Fruit fly (Drosophila melanogaster) whole organism, embryonic: Measurements from ENCODE around the gene ara.

Experiments used
- B-H2 ChIP-seq: fragments of 200-800 bp; sonication (Bioruptor generic); optimal IDR thresholded peaks from 2 replicates; lab custom pipeline; 2018; ENCODE audit warnings: missing biosample characterization, mild to moderate bottlenecking, missing genetic modification characterization
- CG10543 ChIP-seq: fragments of 200-800 bp; sonication (Bioruptor generic); optimal IDR thresholded peaks from 3 replicates; lab custom pipeline; 2017; ENCODE audit warnings: missing biosample characterization, mild to moderate bottlenecking, missing genetic modification characterization, moderate library complexity
- CG11504 ChIP-seq: fragments of 200-800 bp; sonication (Bioruptor generic); optimal IDR thresholded peaks from 3 replicates; lab custom pipeline; 2019; ENCODE audit warnings: missing biosample characterization, mild to moderate bottlenecking, missing genetic modification characterization, moderate library complexity
- CG12659 ChIP-seq: fragments of 200-800 bp; sonication (Bioruptor generic); optimal IDR thresholded peaks from 3 replicates; lab custom pipeline; 2017; ENCODE audit warnings: mild to moderate bottlenecking, missing biosample characterization, missing genetic modification reagents, missing genetic modification characterization
- CG13296 ChIP-seq: fragments of 200-800 bp; sonication (Bioruptor generic); optimal IDR thresholded peaks from 3 replicates; lab custom pipeline; 2018; ENCODE audit warnings: missing biosample characterization, mild to moderate bottlenecking, missing genetic modification characterization
- CG15269 ChIP-seq: fragments of 200-800 bp; sonication (Bioruptor generic); optimal IDR thresholded peaks from 2 replicates; lab custom pipeline; 2018; ENCODE audit warnings: missing biosample characterization, mild to moderate bottlenecking, missing genetic modification characterization, moderate library complexity
- CG18599 ChIP-seq: fragments of 200-800 bp; sonication (Bioruptor generic); optimal IDR thresholded peaks from 3 replicates; lab custom pipeline; 2017; ENCODE audit warnings: missing biosample characterization, missing genetic modification characterization, mild to moderate bottlenecking, moderate library complexity, missing genetic modification reagents
- CG31441 ChIP-seq: fragments of 200-800 bp; sonication (Bioruptor generic); IDR thresholded peaks from 2 replicates; pipeline ENCODE4 v1.3.6; 2022; ENCODE audit warnings: missing biosample characterization, missing genetic modification characterization
- CG3163 ChIP-seq: fragments of 200-800 bp; sonication (Bioruptor generic); optimal IDR thresholded peaks from 3 replicates; lab custom pipeline; 2016; ENCODE audit warnings: missing biosample characterization, missing genetic modification characterization
- CG3407 ChIP-seq: fragments of 200-800 bp; sonication (Bioruptor generic); optimal IDR thresholded peaks from 2 replicates; lab custom pipeline; 2018; ENCODE audit warnings: missing biosample characterization, mild to moderate bottlenecking, missing genetic modification characterization
- CG6654 ChIP-seq: fragments of 200-800 bp; sonication (Bioruptor generic); optimal IDR thresholded peaks from 2 replicates; lab custom pipeline; 2017; ENCODE audit warnings: missing biosample characterization, mild to moderate bottlenecking, missing genetic modification characterization
- CG6854 ChIP-seq: fragments of 200-800 bp; sonication (Bioruptor generic); optimal IDR thresholded peaks from 3 replicates; lab custom pipeline; 2017; ENCODE audit warnings: missing biosample characterization, mild to moderate bottlenecking, missing genetic modification characterization
- CG7372 ChIP-seq: fragments of 200-800 bp; sonication (Bioruptor generic); IDR thresholded peaks from 2 replicates; pipeline ENCODE4 v1.3.6; 2022; ENCODE audit warnings: missing biosample characterization, missing genetic modification characterization
- CG7745 ChIP-seq: fragments of 200-800 bp; sonication (Bioruptor generic); optimal IDR thresholded peaks from 2 replicates; lab custom pipeline; 2018; ENCODE audit warnings: missing biosample characterization, mild to moderate bottlenecking, missing genetic modification characterization, moderate library complexity
- CG7987 ChIP-seq: fragments of 200-800 bp; sonication (Bioruptor generic); optimal IDR thresholded peaks from 2 replicates; lab custom pipeline; 2018; ENCODE audit warnings: missing biosample characterization, mild to moderate bottlenecking, missing genetic modification characterization, moderate library complexity
- CG8290 ChIP-seq, 3 experiments: fragments of 200-800 bp; sonication (Bioruptor generic); optimal IDR thresholded peaks; 2 replicates each; lab custom pipeline; 2016 to 2019; ENCODE audit warnings: missing biosample characterization in 3 of 3, missing genetic modification characterization in 3 of 3, mild to moderate bottlenecking in 2 of 3, moderate library complexity in 1 of 3
- CG8359 ChIP-seq: fragments of 200-800 bp; sonication (Bioruptor generic); optimal IDR thresholded peaks from 2 replicates; lab custom pipeline; 2017; ENCODE audit warnings: missing biosample characterization, mild to moderate bottlenecking, missing genetic modification characterization, borderline replicate concordance
- CG8388 ChIP-seq: fragments of 200-800 bp; sonication (Bioruptor generic); optimal IDR thresholded peaks from 2 replicates; lab custom pipeline; 2019; ENCODE audit warnings: missing biosample characterization, mild to moderate bottlenecking, missing genetic modification characterization, moderate library complexity
- CG8478 ChIP-seq: fragments of >200 bp; optimal IDR thresholded peaks from 2 replicates; lab custom pipeline; 2018
- CG9727 ChIP-seq: fragments of 200-800 bp; sonication (Bioruptor generic); optimal IDR thresholded peaks from 3 replicates; lab custom pipeline; 2017; ENCODE audit warnings: missing biosample characterization, mild to moderate bottlenecking, missing genetic modification characterization
- CG9876 ChIP-seq: fragments of 200-800 bp; sonication (Bioruptor generic); optimal IDR thresholded peaks from 2 replicates; lab custom pipeline; 2016; ENCODE audit warnings: missing biosample characterization, missing genetic modification characterization
- Dref ChIP-seq: fragments of 200-800 bp; sonication (Bioruptor generic); IDR thresholded peaks from 2 replicates; pipeline ENCODE4 v1.3.6; 2022; ENCODE audit warnings: missing biosample characterization, missing genetic modification characterization
- Eip74EF ChIP-seq, 2 experiments: fragments of 200-800 bp in 1 of 2; fragments of >200 bp in 1 of 2; sonication (Bioruptor generic) in 1 of 2; optimal IDR thresholded peaks; 2 replicates each; lab custom pipeline; 2017 to 2019; ENCODE audit warnings: missing biosample characterization in 2 of 2, missing genetic modification characterization in 2 of 2, mild to moderate bottlenecking in 1 of 2, moderate library complexity in 1 of 2
- HLH4C ChIP-seq: fragments of 200-800 bp; sonication (Bioruptor generic); IDR thresholded peaks from 3 replicates; pipeline ENCODE4 v1.3.6; 2022; ENCODE audit warnings: missing biosample characterization, missing genetic modification characterization; ENCODE audit not compliant: partially characterized antibody
- HLH54F ChIP-seq: fragments of 200-800 bp; sonication (Bioruptor generic); optimal IDR thresholded peaks from 3 replicates; lab custom pipeline; 2016; ENCODE audit warnings: missing biosample characterization, missing genetic modification characterization
- Hmx ChIP-seq: fragments of 200-800 bp; sonication (Bioruptor generic); optimal IDR thresholded peaks from 2 replicates; lab custom pipeline; 2016; ENCODE audit warnings: missing biosample characterization, missing genetic modification characterization
- Kr ChIP-seq: fragments of 200-800 bp; sonication (Bioruptor generic); optimal IDR thresholded peaks from 2 replicates; lab custom pipeline; 2017; ENCODE audit warnings: missing biosample characterization, mild to moderate bottlenecking, missing genetic modification characterization
- Myb ChIP-seq: fragments of 200-800 bp; sonication (Bioruptor generic); optimal IDR thresholded peaks from 2 replicates; lab custom pipeline; 2016; ENCODE audit warnings: missing biosample characterization, missing genetic modification characterization
- NK7.1 ChIP-seq: fragments of 200-800 bp; sonication (Bioruptor generic); optimal IDR thresholded peaks from 3 replicates; lab custom pipeline; 2016; ENCODE audit warnings: missing biosample characterization, missing genetic modification characterization
- Rx ChIP-seq: fragments of 200-800 bp; sonication (Bioruptor generic); IDR thresholded peaks from 2 replicates; pipeline ENCODE4 v1.3.6; 2022; ENCODE audit warnings: missing biosample characterization, missing genetic modification characterization
- Sry-β ChIP-seq: fragments of 200-800 bp; sonication (Bioruptor generic); optimal IDR thresholded peaks from 2 replicates; lab custom pipeline; 2018; ENCODE audit warnings: missing biosample characterization, mild to moderate bottlenecking, missing genetic modification characterization, moderate library complexity
- btn ChIP-seq: fragments of 200-800 bp; sonication (Bioruptor generic); optimal IDR thresholded peaks from 2 replicates; lab custom pipeline; 2016; ENCODE audit warnings: missing biosample characterization, missing genetic modification characterization
- cg ChIP-seq: fragments of 200-800 bp; sonication (Bioruptor generic); optimal IDR thresholded peaks from 3 replicates; lab custom pipeline; 2019; ENCODE audit warnings: missing biosample characterization, mild to moderate bottlenecking, missing genetic modification characterization, moderate library complexity
- dati ChIP-seq: fragments of 200-800 bp; sonication (Bioruptor generic); IDR thresholded peaks from 2 replicates; pipeline ENCODE4 v1.3.6; 2022; ENCODE audit warnings: missing biosample characterization, missing genetic modification characterization
- dimm ChIP-seq: fragments of 200-800 bp; sonication (Bioruptor generic); IDR thresholded peaks from 2 replicates; pipeline ENCODE4 v1.3.6; 2022; ENCODE audit warnings: missing biosample characterization, missing genetic modification characterization
- exex ChIP-seq: fragments of 200-800 bp; sonication (Bioruptor generic); optimal IDR thresholded peaks from 4 replicates; lab custom pipeline; 2018; ENCODE audit warnings: missing biosample characterization, mild to moderate bottlenecking, missing genetic modification characterization, moderate library complexity
- fd64A ChIP-seq: fragments of 200-800 bp; sonication (Bioruptor generic); optimal IDR thresholded peaks from 3 replicates; lab custom pipeline; 2018; ENCODE audit warnings: missing biosample characterization, mild to moderate bottlenecking, missing genetic modification characterization
- fru ChIP-seq: fragments of >200 bp; optimal IDR thresholded peaks from 2 replicates; lab custom pipeline; 2017
- h ChIP-seq: fragments of >200 bp; optimal IDR thresholded peaks from 2 replicates; lab custom pipeline; 2017
- hkb ChIP-seq, 2 experiments: fragments of 200-800 bp in 1 of 2; fragments of >200 bp in 1 of 2; sonication (Bioruptor generic) in 1 of 2; IDR thresholded peaks in 1 of 2; optimal IDR thresholded peaks in 1 of 2; 2 replicates each; pipeline versions ENCODE4 v1.3.6 to Lab custom; 2017 to 2022; ENCODE audit warnings: missing biosample characterization in 1 of 2, missing genetic modification characterization in 1 of 2
- lab ChIP-seq: fragments of 200-800 bp; sonication (Bioruptor generic); optimal IDR thresholded peaks from 3 replicates; lab custom pipeline; 2017; ENCODE audit warnings: missing biosample characterization, missing genetic modification characterization, mild to moderate bottlenecking, moderate library complexity, missing genetic modification reagents
- lilli ChIP-seq: fragments of 200-800 bp; sonication (Bioruptor generic); optimal IDR thresholded peaks from 3 replicates; lab custom pipeline; 2016; ENCODE audit warnings: missing biosample characterization, missing genetic modification characterization
- nau ChIP-seq: fragments of 200-800 bp; sonication (Bioruptor generic); optimal IDR thresholded peaks from 3 replicates; lab custom pipeline; 2017; ENCODE audit warnings: missing biosample characterization, mild to moderate bottlenecking, missing genetic modification characterization, missing genetic modification reagents
- nmo ChIP-seq: fragments of 200-800 bp; sonication (Bioruptor generic); optimal IDR thresholded peaks from 2 replicates; lab custom pipeline; 2018; ENCODE audit warnings: missing biosample characterization, mild to moderate bottlenecking, missing genetic modification characterization, moderate library complexity
- pnt ChIP-seq: fragments of 200-800 bp; sonication (Bioruptor generic); optimal IDR thresholded peaks from 3 replicates; lab custom pipeline; 2016; ENCODE audit warnings: missing biosample characterization, missing genetic modification characterization
- seq ChIP-seq: fragments of 200-800 bp; sonication (Bioruptor generic); IDR thresholded peaks from 2 replicates; pipeline ENCODE4 v1.3.6; 2022; ENCODE audit warnings: missing biosample characterization, missing genetic modification characterization
- sim ChIP-seq: fragments of 200-800 bp; sonication (Bioruptor generic); IDR thresholded peaks from 2 replicates; pipeline ENCODE4 v1.3.6; 2022; ENCODE audit warnings: missing biosample characterization, missing genetic modification characterization
- sima ChIP-seq: fragments of 200-800 bp; sonication (Bioruptor generic); optimal IDR thresholded peaks from 2 replicates; lab custom pipeline; 2016; ENCODE audit warnings: missing biosample characterization, missing genetic modification characterization
- stc ChIP-seq: fragments of 200-800 bp; sonication (Bioruptor generic); IDR thresholded peaks from 2 replicates; pipeline ENCODE4 v1.3.6; 2022; ENCODE audit warnings: missing biosample characterization, missing genetic modification characterization
- tna ChIP-seq: fragments of 200-800 bp; sonication (Bioruptor generic); IDR thresholded peaks from 2 replicates; pipeline ENCODE4 v1.3.6; 2022; ENCODE audit warnings: missing biosample characterization, missing genetic modification characterization; ENCODE audit not compliant: partially characterized antibody

The ara gene

dm6 chr3L:12572366-12572765 is 8.1 kb upstream of the ara start, which contains the start of gene sowah (continued):
- TF ChIP-seq tna (GFP tag; lab: Robert Waterston, UW) (no peak), CG3407 (no peak), Myb (GFP tag; lab: Kevin White, UChicago) (peak; percentile 55), dimm (GFP tag; lab: Robert Waterston, UW) (no peak), Dref (GFP tag; lab: Robert Waterston, UW) (peak; percentile 46; the same call in 1 of the 2 replicates), CG18599 (GFP tag; lab: Kevin White, UChicago) (no peak), btn (GFP tag; lab: Kevin White, UChicago) (no peak), hkb (optimal IDR thresholded peaks at IDR 0.05; lab: Kevin White, UChicago) (no peak), hkb (GFP tag; IDR thresholded peaks at IDR 0.05; lab: Robert Waterston, UW) (no peak), B-H2 (peak; percentile 24), CG7745 (tag; lab: Kevin White, UChicago) (no peak), CG9876 (GFP tag; lab: Kevin White, UChicago) (peak; percentile 68), CG13296 (GFP tag; lab: Kevin White, UChicago) (peak; percentile 10), sim (GFP tag; lab: Robert Waterston, UW) (no peak), CG8359 (no peak), CG8388 (no peak), CG15269 (no peak), fru (lab: Kevin White, UChicago) (no peak), CG12659 (GFP tag; lab: Kevin White, UChicago) (peak; percentile 67), CG6854 (GFP tag; lab: Kevin White, UChicago) (no peak), Eip74EF (GFP tag; optimal IDR thresholded peaks at IDR 0.05; lab: Kevin White, UChicago) (no peak), Rx (GFP tag; lab: Robert Waterston, UW) (no peak), HLH54F (GFP tag; lab: Kevin White, UChicago) (peak; percentile 55), CG6654 (no peak), fd64A (GFP tag; lab: Kevin White, UChicago) (no peak), sima (GFP tag; lab: Kevin White, UChicago) (no peak), lilli (GFP tag; lab: Kevin White, UChicago) (peak; percentile 39), dati (GFP tag; lab: Robert Waterston, UW) (no peak), CG8290 (GFP tag; optimal IDR thresholded peaks at IDR 0.05; lab: Kevin White, UChicago) (peak; percentile 71), CG8290 (tag; optimal IDR thresholded peaks at IDR 0.05; lab: Kevin White, UChicago) (peak in 1 of 2 experiments; percentile 81), nmo (GFP tag; lab: Kevin White, UChicago) (peak; percentile 68), NK7.1 (peak; percentile 19), CG10543 (GFP tag; lab: Kevin White, UChicago) (peak; percentile 4), seq (no peak), Hmx (no peak), CG7987 (GFP tag; lab: Kevin White, UChicago) (peak; percentile 43), CG31441 (peak; percentile 50), exex (no peak), nau (GFP tag; lab: Kevin White, UChicago) (no peak), Sry-β (no peak), lab (peak; percentile 37), CG3163 (GFP tag; lab: Kevin White, UChicago) (peak; percentile 38), CG8478 (lab: Kevin White, UChicago) (no peak), CG7372 (GFP tag; lab: Robert Waterston, UW) (peak; percentile 37; the same call in 1 of the 2 replicates), Kr (no peak), pnt (GFP tag; lab: Kevin White, UChicago) (peak; percentile 39), CG11504 (peak; percentile 73), HLH4C (0 out of 3 replicates have a peak, but pooled peaks have one; percentile 28), stc (GFP tag; lab: Robert Waterston, UW) (no peak), h (lab: Kevin White, UChicago) (no peak), CG9727 (GFP tag; lab: Kevin White, UChicago) (peak; percentile 37), cg (no peak)
